Worm (Caenorhabditis elegans): ENCODE measurements around the gene Y43C5A.3.

DNA sequence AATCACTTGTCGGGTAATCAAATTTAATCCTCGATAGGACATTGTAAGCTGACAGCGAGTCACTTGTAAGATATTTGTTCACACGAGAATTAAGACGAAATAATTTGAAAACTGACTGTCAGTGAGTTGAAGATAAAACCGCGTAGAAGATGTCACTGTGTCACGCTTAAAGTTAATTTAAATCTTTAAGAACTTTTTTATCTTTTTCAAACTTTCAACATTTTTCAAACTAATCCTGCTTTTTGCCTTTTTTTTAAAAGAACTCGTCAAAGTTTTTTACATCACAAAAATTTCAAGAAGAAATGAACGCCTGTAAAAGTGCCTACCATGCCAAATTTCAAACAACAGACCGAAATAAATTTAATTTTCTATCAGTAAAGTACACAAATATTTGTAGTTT lies 39.7 kb downstream of the Y43C5A.3 start, which contains the start of gene acs-18:
- TF ChIP-seq ceh-83 (GFP tag; optimal IDR thresholded peaks at IDR 0.05) (no peak), nhr-12 (tag; optimal IDR thresholded peaks at IDR 0.05) (no peak), nhr-237 (tag; optimal IDR thresholded peaks at IDR 0.05) (no peak), snpc-4 (tag; optimal IDR thresholded peaks at IDR 0.05) (no peak), unc-39 (tag; optimal IDR thresholded peaks at IDR 0.05) (no peak), elt-3 (tag; optimal IDR thresholded peaks at IDR 0.05) (no peak), lsy-2 (tag; optimal IDR thresholded peaks at IDR 0.05) (no peak), mep-1 (tag; optimal IDR thresholded peaks at IDR 0.05) (no peak), ztf-11 (tag; optimal IDR thresholded peaks at IDR 0.05) (no peak), nhr-2 (tag; optimal IDR thresholded peaks at IDR 0.05) (no peak), ceh-39 (tag; optimal IDR thresholded peaks at IDR 0.05) (no peak)
